Fruit fly (Drosophila melanogaster) whole organism, embryonic: ENCODE results near the gene CG9222.

Source experiments
- Blimp-1 ChIP-seq: fragments of 200-800 bp; sonication (Bioruptor generic); optimal IDR thresholded peaks from 3 replicates; lab custom pipeline; 2018; ENCODE audit warnings: missing biosample characterization, missing genetic modification characterization, mild to moderate bottlenecking, moderate library complexity, missing genetic modification reagents
- CG10979 ChIP-seq: fragments of 200-800 bp; sonication (Bioruptor generic); optimal IDR thresholded peaks from 2 replicates; lab custom pipeline; 2018; ENCODE audit warnings: missing biosample characterization, mild to moderate bottlenecking, missing genetic modification characterization, moderate library complexity
- CG11247 ChIP-seq: fragments of 200-800 bp; sonication (Bioruptor generic); IDR thresholded peaks from 2 replicates; pipeline ENCODE4 v1.3.6; 2022; ENCODE audit warnings: missing biosample characterization, missing genetic modification characterization
- CG12744 ChIP-seq: fragments of 200-800 bp; sonication (Bioruptor generic); optimal IDR thresholded peaks from 2 replicates; lab custom pipeline; 2016; ENCODE audit warnings: missing biosample characterization, missing genetic modification characterization
- CG13287 ChIP-seq: fragments of 200-800 bp; sonication (Bioruptor generic); IDR thresholded peaks from 2 replicates; pipeline ENCODE4 v1.3.6; 2022; ENCODE audit warnings: missing biosample characterization, missing genetic modification characterization; ENCODE audit not compliant: partially characterized antibody
- CG13894 ChIP-seq: fragments of 200-800 bp; sonication (Bioruptor generic); optimal IDR thresholded peaks from 3 replicates; lab custom pipeline; 2018; ENCODE audit warnings: missing biosample characterization, mild to moderate bottlenecking, missing genetic modification characterization, moderate library complexity
- CG14965 ChIP-seq: fragments of 200-800 bp; sonication (Bioruptor generic); optimal IDR thresholded peaks from 2 replicates; lab custom pipeline; 2016; ENCODE audit warnings: missing biosample characterization, missing genetic modification characterization, borderline replicate concordance
- CG15011 ChIP-seq: fragments of 200-800 bp; sonication (Bioruptor generic); optimal IDR thresholded peaks from 3 replicates; lab custom pipeline; 2018; ENCODE audit warnings: missing biosample characterization, mild to moderate bottlenecking, missing genetic modification characterization
- CG17612 ChIP-seq: fragments of 200-800 bp; sonication (Bioruptor generic); IDR thresholded peaks from 2 replicates; pipeline ENCODE4 v1.3.6; 2022; ENCODE audit warnings: missing biosample characterization, missing genetic modification characterization
- CG31224 ChIP-seq: fragments of 200-800 bp; sonication (Bioruptor generic); IDR thresholded peaks from 2 replicates; pipeline ENCODE4 v1.3.6; 2022; ENCODE audit warnings: missing biosample characterization, missing genetic modification characterization
- CG33557 ChIP-seq: fragments of 200-800 bp; sonication (Bioruptor generic); optimal IDR thresholded peaks from 2 replicates; lab custom pipeline; 2019; ENCODE audit warnings: missing biosample characterization, mild to moderate bottlenecking, missing genetic modification characterization, moderate library complexity
- CG42726 ChIP-seq: fragments of 200-800 bp; sonication (Bioruptor generic); IDR thresholded peaks from 2 replicates; pipeline ENCODE4 v1.3.6; 2022; ENCODE audit warnings: missing biosample characterization, missing genetic modification characterization; ENCODE audit not compliant: partially characterized antibody
- CG4282 ChIP-seq: fragments of 200-800 bp; sonication (Bioruptor generic); optimal IDR thresholded peaks from 2 replicates; lab custom pipeline; 2016; ENCODE audit warnings: missing biosample characterization, missing genetic modification characterization
- CG5953 ChIP-seq: fragments of 200-800 bp; sonication (Bioruptor generic); IDR thresholded peaks from 2 replicates; pipeline ENCODE4 v1.3.6; 2022; ENCODE audit warnings: missing biosample characterization, missing genetic modification characterization
- CG8290 ChIP-seq, 3 experiments: fragments of 200-800 bp; sonication (Bioruptor generic); optimal IDR thresholded peaks; 2 replicates each; lab custom pipeline; 2016 to 2019; ENCODE audit warnings: missing biosample characterization in 3 of 3, missing genetic modification characterization in 3 of 3, mild to moderate bottlenecking in 2 of 3, moderate library complexity in 1 of 3
- Chrac-16 ChIP-seq: fragments of 200-800 bp; sonication (Bioruptor generic); optimal IDR thresholded peaks from 3 replicates; lab custom pipeline; 2016; ENCODE audit warnings: missing biosample characterization, missing genetic modification characterization
- HLHmδ ChIP-seq: fragments of 200-800 bp; sonication (Bioruptor generic); optimal IDR thresholded peaks from 2 replicates; lab custom pipeline; 2018; ENCODE audit warnings: missing biosample characterization, mild to moderate bottlenecking, missing genetic modification characterization, moderate library complexity
- Med ChIP-seq: fragments of 200-800 bp; sonication (Bioruptor generic); peaks from one replicate; lab custom pipeline; 2016; ENCODE audit warnings: missing biosample characterization, missing genetic modification characterization, mild to moderate bottlenecking, inconsistent platforms, moderate library complexity
- NC2β ChIP-seq: fragments of 200-800 bp; sonication (Bioruptor generic); optimal IDR thresholded peaks from 2 replicates; lab custom pipeline; 2016; ENCODE audit warnings: missing biosample characterization, missing genetic modification characterization
- NFAT ChIP-seq: fragments of 200-800 bp; sonication (Bioruptor generic); IDR thresholded peaks from 2 replicates; pipeline ENCODE4 v1.3.6; 2022; ENCODE audit warnings: missing biosample characterization, missing genetic modification characterization
- Poxn ChIP-seq: fragments of 200-800 bp; sonication (Bioruptor generic); IDR thresholded peaks from 2 replicates; pipeline ENCODE4 v1.3.6; 2022; ENCODE audit warnings: missing biosample characterization, missing genetic modification characterization
- Rx ChIP-seq: fragments of 200-800 bp; sonication (Bioruptor generic); IDR thresholded peaks from 2 replicates; pipeline ENCODE4 v1.3.6; 2022; ENCODE audit warnings: missing biosample characterization, missing genetic modification characterization
- Scr ChIP-seq: fragments of 200-800 bp; sonication (Bioruptor generic); IDR thresholded peaks from 2 replicates; pipeline ENCODE4 v1.3.6; 2022; ENCODE audit warnings: missing biosample characterization, missing genetic modification characterization; ENCODE audit not compliant: partially characterized antibody
- Sin3A ChIP-seq: fragments of >200 bp; optimal IDR thresholded peaks from 2 replicates; lab custom pipeline; 2018
- ash1 ChIP-seq: fragments of 200-800 bp; sonication (Bioruptor generic); optimal IDR thresholded peaks from 2 replicates; lab custom pipeline; 2018; ENCODE audit warnings: missing biosample characterization, mild to moderate bottlenecking, missing genetic modification characterization
- bsh ChIP-seq, 2 experiments: fragments of 200-800 bp; sonication (Bioruptor generic); optimal IDR thresholded peaks; 2 replicates each; lab custom pipeline; 2017 to 2018; ENCODE audit warnings: mild to moderate bottlenecking in 2 of 2, missing biosample characterization in 2 of 2, missing genetic modification characterization in 2 of 2, moderate library complexity in 1 of 2
- cas ChIP-seq: fragments of 200-800 bp; sonication (Bioruptor generic); IDR thresholded peaks from 2 replicates; pipeline ENCODE4 v1.3.6; 2022; ENCODE audit warnings: missing biosample characterization, missing genetic modification characterization
- chn ChIP-seq: fragments of 200-800 bp; sonication (Bioruptor generic); optimal IDR thresholded peaks from 2 replicates; lab custom pipeline; 2016; ENCODE audit warnings: missing biosample characterization, missing genetic modification characterization
- dmrt11E ChIP-seq: fragments of 200-800 bp; sonication (Bioruptor generic); optimal IDR thresholded peaks from 3 replicates; lab custom pipeline; 2018; ENCODE audit warnings: missing biosample characterization, mild to moderate bottlenecking, missing genetic modification characterization, moderate library complexity
- dmrt99B ChIP-seq: fragments of 200-800 bp; sonication (Bioruptor generic); optimal IDR thresholded peaks from 2 replicates; lab custom pipeline; 2018; ENCODE audit warnings: missing biosample characterization, mild to moderate bottlenecking, missing genetic modification characterization, moderate library complexity
- emc ChIP-seq: fragments of 200-800 bp; sonication (Bioruptor generic); optimal IDR thresholded peaks from 2 replicates; lab custom pipeline; 2016; ENCODE audit warnings: missing biosample characterization, missing genetic modification characterization
- eve ChIP-seq, 2 experiments: fragments of >200 bp; optimal IDR thresholded peaks; 2 replicates each; lab custom pipeline; 2017; ENCODE audit warnings: missing biosample characterization in 2 of 2, missing genetic modification characterization in 2 of 2
- gsb-n ChIP-seq: fragments of 200-800 bp; sonication (Bioruptor generic); optimal IDR thresholded peaks from 3 replicates; lab custom pipeline; 2018; ENCODE audit warnings: missing biosample characterization, mild to moderate bottlenecking, missing genetic modification characterization
- her ChIP-seq: fragments of 200-800 bp; sonication (Bioruptor generic); optimal IDR thresholded peaks from 2 replicates; lab custom pipeline; 2016; ENCODE audit warnings: missing biosample characterization, missing genetic modification characterization
- insv ChIP-seq, 2 experiments: fragments of 200-800 bp; sonication (Bioruptor generic); optimal IDR thresholded peaks; 3 replicates each; lab custom pipeline; 2016 to 2018; ENCODE audit warnings: missing biosample characterization in 2 of 2, missing genetic modification characterization in 2 of 2
- jing ChIP-seq: fragments of 200-800 bp; sonication (Bioruptor generic); optimal IDR thresholded peaks from 2 replicates; lab custom pipeline; 2018; ENCODE audit warnings: missing biosample characterization, mild to moderate bottlenecking, missing genetic modification characterization
- kay ChIP-seq: fragments of 200-800 bp; sonication (Bioruptor generic); optimal IDR thresholded peaks from 2 replicates; lab custom pipeline; 2016; ENCODE audit warnings: missing biosample characterization, missing genetic modification characterization
- ken ChIP-seq: fragments of 200-800 bp; sonication (Bioruptor generic); IDR thresholded peaks from 3 replicates; pipeline ENCODE4 v1.3.6; 2022; ENCODE audit warnings: missing biosample characterization, missing genetic modification characterization
- klu ChIP-seq: fragments of 200-800 bp; sonication (Bioruptor generic); IDR thresholded peaks from 2 replicates; pipeline ENCODE4 v1.3.6; 2022; ENCODE audit warnings: missing biosample characterization, missing genetic modification characterization
- pnt ChIP-seq: fragments of 200-800 bp; sonication (Bioruptor generic); optimal IDR thresholded peaks from 3 replicates; lab custom pipeline; 2016; ENCODE audit warnings: missing biosample characterization, missing genetic modification characterization
- pros ChIP-seq: fragments of 200-800 bp; sonication (Bioruptor generic); optimal IDR thresholded peaks from 3 replicates; lab custom pipeline; 2019; ENCODE audit warnings: missing biosample characterization, mild to moderate bottlenecking, missing genetic modification characterization, moderate library complexity
- row ChIP-seq: fragments of 200-800 bp; sonication (Bioruptor generic); IDR thresholded peaks from 3 replicates; pipeline ENCODE4 v1.3.6; 2022; ENCODE audit warnings: missing biosample characterization, missing genetic modification characterization
- sens ChIP-seq: fragments of 200-800 bp; sonication (Bioruptor generic); peaks from one replicate; lab custom pipeline; 2016; ENCODE audit warnings: missing biosample characterization, missing genetic modification characterization
- stwl ChIP-seq: fragments of 200-800 bp; sonication (Bioruptor generic); optimal IDR thresholded peaks from 3 replicates; lab custom pipeline; 2018; ENCODE audit warnings: missing biosample characterization, mild to moderate bottlenecking, missing genetic modification characterization, moderate library complexity
- ttk ChIP-seq: fragments of 200-800 bp; sonication (Bioruptor generic); IDR thresholded peaks from 2 replicates; pipeline ENCODE4 v2.1.2; 2022; ENCODE audit warnings: missing biosample characterization, missing genetic modification characterization
- tx ChIP-seq: fragments of 200-800 bp; sonication (Bioruptor generic); optimal IDR thresholded peaks from 2 replicates; lab custom pipeline; 2016; ENCODE audit warnings: missing biosample characterization, missing genetic modification characterization
- unpg ChIP-seq: fragments of 200-800 bp; sonication (Bioruptor generic); optimal IDR thresholded peaks from 3 replicates; lab custom pipeline; 2018; ENCODE audit warnings: missing biosample characterization, mild to moderate bottlenecking, missing genetic modification characterization, moderate library complexity
- vvl ChIP-seq: fragments of 200-800 bp; sonication (Bioruptor generic); IDR thresholded peaks from 2 replicates; pipeline ENCODE4 v1.3.6; 2022; ENCODE audit warnings: missing biosample characterization, missing genetic modification characterization
- zfh1 ChIP-seq: fragments of 200-800 bp; sonication (Bioruptor generic); IDR thresholded peaks from 3 replicates; pipeline ENCODE4 v1.3.6; 2022; ENCODE audit warnings: missing biosample characterization, missing genetic modification characterization

The CG9222 gene

dm6 chr2L:6090786-6091716, 39.8 kb upstream of the CG9222 start, which contains the start of gene CG45075 (continued):
- peak; percentile 41 for TF ChIP-seq pros
- no peak for TF ChIP-seq CG4282 (GFP tag; lab: Kevin White, UChicago)
- no peak for TF ChIP-seq emc (GFP tag; lab: Kevin White, UChicago)
- TF ChIP-seq jing (GFP tag; lab: Kevin White, UChicago), result no peak
- peak; percentile 32 for TF ChIP-seq stwl (tag; lab: Kevin White, UChicago)
- TF ChIP-seq gsb-n, result peak; percentile 36
- no peak for TF ChIP-seq ttk (GFP tag; lab: Robert Waterston, UW)
- TF ChIP-seq chn (GFP tag; lab: Kevin White, UChicago), result peak; percentile 37
- TF ChIP-seq Rx (GFP tag; lab: Robert Waterston, UW), result no peak
- no peak for TF ChIP-seq CG14965 (GFP tag; lab: Kevin White, UChicago)
- TF ChIP-seq ash1, result no peak
- TF ChIP-seq insv (GFP tag; optimal IDR thresholded peaks at IDR 0.05; lab: Kevin White, UChicago), result peak in 1 of 2 experiments; percentile 93
- TF ChIP-seq Poxn, result no peak
- no peak for TF ChIP-seq tx (GFP tag; lab: Kevin White, UChicago)
- TF ChIP-seq Sin3A (lab: Kevin White, UChicago), result no peak
- TF ChIP-seq CG13894 (tag; lab: Kevin White, UChicago), result peak; percentile 79
- peak; percentile 26 for TF ChIP-seq her (GFP tag; lab: Kevin White, UChicago)
- no peak for TF ChIP-seq CG31224 (GFP tag; lab: Robert Waterston, UW)
- TF ChIP-seq CG42726 (GFP tag; lab: Robert Waterston, UW), result 0 out of 2 replicates have a peak, but pooled peaks have one; percentile 51
- 0 out of 2 replicates have a peak, but pooled peaks have one; percentile 24 for TF ChIP-seq CG5953 (GFP tag; lab: Robert Waterston, UW)
- TF ChIP-seq CG15011, result no peak
- no peak for TF ChIP-seq dmrt11E (tag; lab: Kevin White, UChicago)
- TF ChIP-seq CG17612 (GFP tag; lab: Robert Waterston, UW), result no peak
- no peak for TF ChIP-seq klu (GFP tag; lab: Robert Waterston, UW)
- no peak for TF ChIP-seq pnt (GFP tag; lab: Kevin White, UChicago)
- TF ChIP-seq sens (GFP tag; lab: Kevin White, UChicago), result peak; percentile 54
- TF ChIP-seq zfh1 (GFP tag; lab: Robert Waterston, UW), result no peak
- TF ChIP-seq unpg (GFP tag; lab: Kevin White, UChicago), result no peak
- TF ChIP-seq NFAT, result no peak
- TF ChIP-seq CG11247 (GFP tag; lab: Robert Waterston, UW), result no peak
- TF ChIP-seq cas (GFP tag; lab: Robert Waterston, UW), result no peak
- no peak for TF ChIP-seq CG12744 (GFP tag; lab: Kevin White, UChicago)
- no peak for TF ChIP-seq NC2β
- no peak for TF ChIP-seq row (GFP tag; lab: Robert Waterston, UW)
- TF ChIP-seq CG10979 (tag; lab: Kevin White, UChicago), result peak; percentile 26
- TF ChIP-seq vvl, result peak; percentile 64; the same call in 1 of the 2 replicates
- TF ChIP-seq Chrac-16 (GFP tag; lab: Kevin White, UChicago), result no peak
- peak; percentile 74 for TF ChIP-seq HLHmδ
- TF ChIP-seq CG8290 (GFP tag; optimal IDR thresholded peaks at IDR 0.05; lab: Kevin White, UChicago), result no peak
- peak in 1 of 2 experiments; percentile 27 for TF ChIP-seq CG8290 (tag; optimal IDR thresholded peaks at IDR 0.05; lab: Kevin White, UChicago)
- peak in 1 of 2 experiments; percentile 23 for TF ChIP-seq bsh (GFP tag; optimal IDR thresholded peaks at IDR 0.05; lab: Kevin White, UChicago)
- TF ChIP-seq CG13287 (GFP tag; lab: Robert Waterston, UW), result no peak
- peak; percentile 11 for TF ChIP-seq Med (GFP tag; lab: Kevin White, UChicago)
- peak; percentile 27; the same call in 1 of the 2 replicates for TF ChIP-seq Scr (GFP tag; lab: Robert Waterston, UW)
- no peak for TF ChIP-seq ken
- TF ChIP-seq eve (GFP tag; optimal IDR thresholded peaks at IDR 0.05; lab: Kevin White, UChicago), result no peak
- TF ChIP-seq Blimp-1, result peak; percentile 20
- TF ChIP-seq kay (GFP tag; lab: Kevin White, UChicago), result no peak
- TF ChIP-seq CG33557 (GFP tag; lab: Kevin White, UChicago), result no peak
- peak; percentile 10 for TF ChIP-seq dmrt99B
